Worm (Caenorhabditis elegans) whole organism, young adult: ENCODE measurements around the gene cdh-5.
A peak's percentile ranks its signal among the peaks of the same experiment; 100 is the strongest.

Source experiments
- B0261.1 ChIP-seq: sonication (generic microtip); optimal IDR thresholded peaks from 2 replicates; lab custom pipeline; 2016; ENCODE audit warnings: mild to moderate bottlenecking, missing genetic modification characterization, moderate library complexity, missing compliant biosample characterization
- C17E4.6 ChIP-seq: fragments of 200-800 bp; sonication (Bioruptor generic); IDR thresholded peaks from 2 replicates; pipeline ENCODE4 v1.3.6; 2022; ENCODE audit warnings: missing genetic modification reagents, missing genetic modification characterization, missing compliant biosample characterization
- F22D6.2 ChIP-seq: sonication (generic microtip); optimal IDR thresholded peaks from 2 replicates; lab custom pipeline; 2016; ENCODE audit warnings: mild to moderate bottlenecking, missing genetic modification characterization, missing compliant biosample characterization
- F49E8.2 ChIP-seq: sonication (generic microtip); optimal IDR thresholded peaks from 3 replicates; lab custom pipeline; 2017; ENCODE audit warnings: missing genetic modification characterization, mild to moderate bottlenecking, missing compliant biosample characterization, antibody characterized with exemption, moderate library complexity; ENCODE audit not compliant: insufficient read depth
- F55B11.4 ChIP-seq: sonication (generic microtip); optimal IDR thresholded peaks from 2 replicates; lab custom pipeline; 2016; ENCODE audit warnings: missing compliant biosample characterization, missing genetic modification characterization, borderline replicate concordance; ENCODE audit not compliant: insufficient read depth
- K12H6.12 ChIP-seq: fragments of 200-800 bp; sonication (Bioruptor generic); optimal IDR thresholded peaks from 2 replicates; lab custom pipeline; 2018; ENCODE audit warnings: mild to moderate bottlenecking, missing genetic modification characterization, missing compliant biosample characterization
- Y53G8AR.9 ChIP-seq: fragments of 200-800 bp; sonication (Bioruptor generic); conservative IDR thresholded peaks from 2 replicates; pipeline ENCODE4 v1.3.6; 2022; ENCODE audit warnings: missing genetic modification reagents, missing genetic modification characterization, missing compliant biosample characterization
- Y67H2A.10 ChIP-seq: fragments of 200-800 bp; sonication (Bioruptor generic); conservative IDR thresholded peaks from 2 replicates; pipeline ENCODE4 v1.3.6; 2022; ENCODE audit warnings: missing genetic modification reagents, missing genetic modification characterization, missing compliant biosample characterization
- Y79H2A.3 ChIP-seq: fragments of 200-800 bp; sonication (Bioruptor generic); conservative IDR thresholded peaks from 2 replicates; pipeline ENCODE4 v1.3.6; 2022; ENCODE audit warnings: missing genetic modification reagents, missing genetic modification characterization, missing compliant biosample characterization
- aptf-2 ChIP-seq: fragments of 200-800 bp; sonication (Bioruptor generic); conservative IDR thresholded peaks from 2 replicates; pipeline ENCODE4 v1.3.6; 2022; ENCODE audit warnings: missing genetic modification reagents, missing genetic modification characterization, missing compliant biosample characterization
- atf-7 ChIP-seq: sonication (generic microtip); optimal IDR thresholded peaks from 2 replicates; lab custom pipeline; 2017; ENCODE audit warnings: mild to moderate bottlenecking, missing genetic modification characterization, missing compliant biosample characterization
- attf-3 ChIP-seq: fragments of 200-800 bp; sonication (Bioruptor generic); conservative IDR thresholded peaks from 2 replicates; pipeline ENCODE4 v1.3.6; 2022; ENCODE audit warnings: missing genetic modification reagents, missing genetic modification characterization, missing compliant biosample characterization
- attf-5 ChIP-seq: fragments of 200-800 bp; sonication (Bioruptor generic); optimal IDR thresholded peaks from 2 replicates; lab custom pipeline; 2018; ENCODE audit warnings: mild to moderate bottlenecking, missing genetic modification characterization, missing compliant biosample characterization
- cebp-1 ChIP-seq, 2 experiments: fragments of 200-800 bp in 1 of 2; sonication (Bioruptor generic) in 1 of 2; sonication (generic microtip) in 1 of 2; IDR thresholded peaks in 1 of 2; optimal IDR thresholded peaks in 1 of 2; 2 replicates each; pipeline versions ENCODE4 v1.3.6 to Lab custom; 2017 to 2022; ENCODE audit warnings: missing compliant biosample characterization in 2 of 2, missing genetic modification characterization in 2 of 2, mild to moderate bottlenecking in 1 of 2, missing genetic modification reagents in 1 of 2, moderate library complexity in 1 of 2
- cebp-2 ChIP-seq: fragments of 200-800 bp; sonication (Bioruptor generic); IDR thresholded peaks from 2 replicates; pipeline ENCODE4 v1.3.6; 2022; ENCODE audit warnings: missing genetic modification characterization, missing compliant biosample characterization
- ceh-27 ChIP-seq: fragments of 200-800 bp; sonication (Bioruptor generic); optimal IDR thresholded peaks from 2 replicates; lab custom pipeline; 2018; ENCODE audit warnings: mild to moderate bottlenecking, missing genetic modification characterization, moderate library complexity, missing compliant biosample characterization
- chd-7 ChIP-seq: sonication (generic microtip); optimal IDR thresholded peaks from 2 replicates; lab custom pipeline; 2016; ENCODE audit warnings: mild to moderate bottlenecking, missing genetic modification characterization, moderate library complexity, missing compliant biosample characterization
- dox-1 ChIP-seq: fragments of 200-800 bp; sonication (Bioruptor generic); IDR thresholded peaks from 2 replicates; pipeline ENCODE4 v1.3.6; 2022; ENCODE audit warnings: missing genetic modification reagents, missing genetic modification characterization, missing compliant biosample characterization
- hmg-20 ChIP-seq: fragments of 200-800 bp; sonication (Bioruptor generic); IDR thresholded peaks from 2 replicates; pipeline ENCODE4 v1.3.6; 2022; ENCODE audit warnings: missing genetic modification reagents, missing genetic modification characterization, missing compliant biosample characterization
- hrde-1 ChIP-seq: sonication (generic microtip); optimal IDR thresholded peaks from 2 replicates; lab custom pipeline; 2016; ENCODE audit warnings: missing genetic modification characterization, mild to moderate bottlenecking, missing compliant biosample characterization, moderate library complexity, missing genotype, missing genetic modification reagents, borderline replicate concordance
- let-526 ChIP-seq: fragments of 200-800 bp; sonication (Bioruptor generic); IDR thresholded peaks from 2 replicates; pipeline ENCODE4 v1.3.6; 2022; ENCODE audit warnings: missing genetic modification reagents, missing genetic modification characterization, missing compliant biosample characterization
- let-607 ChIP-seq, 2 experiments: fragments of 200-800 bp in 1 of 2; sonication (Bioruptor generic) in 1 of 2; sonication (generic microtip) in 1 of 2; optimal IDR thresholded peaks; 2 replicates each; lab custom pipeline; 2016 to 2018; ENCODE audit warnings: mild to moderate bottlenecking in 2 of 2, missing compliant biosample characterization in 2 of 2, missing genetic modification characterization in 2 of 2, moderate library complexity in 2 of 2, missing genotype in 1 of 2
- lin-35 ChIP-seq, 3 experiments: fragments of 150-350 bp in 2 of 3; sonication (generic microtip) in 1 of 3; optimal IDR thresholded peaks; 2 replicates each; lab custom pipeline; 2014 to 2018; ENCODE audit warnings: missing biosample characterization in 3 of 3, missing genetic modification characterization in 3 of 3, missing genetic modification reagents in 3 of 3
- lin-54 ChIP-seq: fragments of 200-800 bp; sonication (Bioruptor generic); optimal IDR thresholded peaks from 2 replicates; lab custom pipeline; 2018; ENCODE audit warnings: mild to moderate bottlenecking, missing genetic modification characterization, missing compliant biosample characterization
- lir-1 ChIP-seq: fragments of 200-800 bp; sonication (Bioruptor generic); conservative IDR thresholded peaks from 2 replicates; pipeline ENCODE4 v1.3.6; 2022; ENCODE audit warnings: missing genetic modification reagents, missing genetic modification characterization, missing compliant biosample characterization
- lsl-1 ChIP-seq: fragments of 200-800 bp; sonication (Bioruptor generic); optimal IDR thresholded peaks from 2 replicates; lab custom pipeline; 2018; ENCODE audit warnings: mild to moderate bottlenecking, missing genetic modification characterization, moderate library complexity, missing compliant biosample characterization
- madf-10 ChIP-seq: sonication (generic microtip); optimal IDR thresholded peaks from 2 replicates; lab custom pipeline; 2016; ENCODE audit warnings: mild to moderate bottlenecking, missing genetic modification characterization, missing compliant biosample characterization
- madf-6 ChIP-seq: fragments of 200-800 bp; sonication (Bioruptor generic); IDR thresholded peaks from 2 replicates; pipeline ENCODE4 v1.3.6; 2022; ENCODE audit warnings: missing genetic modification reagents, missing genetic modification characterization, missing compliant biosample characterization
- madf-8 ChIP-seq: fragments of 200-800 bp; sonication (Bioruptor generic); conservative IDR thresholded peaks from 2 replicates; pipeline ENCODE4 v1.3.6; 2022; ENCODE audit warnings: missing genetic modification reagents, missing genetic modification characterization, missing compliant biosample characterization
- mcd-1 ChIP-seq: fragments of 200-800 bp; sonication (Bioruptor generic); IDR thresholded peaks from 2 replicates; pipeline ENCODE4 v1.3.6; 2022; ENCODE audit warnings: missing genetic modification reagents, missing genetic modification characterization, missing compliant biosample characterization
- mes-4 ChIP-seq: sonication (generic microtip); optimal IDR thresholded peaks from 2 replicates; lab custom pipeline; 2016; ENCODE audit warnings: missing genotype, missing genetic modification characterization, missing compliant biosample characterization
- nfya-2 ChIP-seq: fragments of 200-800 bp; sonication (Bioruptor generic); IDR thresholded peaks from 2 replicates; pipeline ENCODE4 v1.3.6; 2022; ENCODE audit warnings: missing genetic modification reagents, missing genetic modification characterization, missing compliant biosample characterization
- nfyb-1 ChIP-seq: fragments of 200-800 bp; sonication (Bioruptor generic); IDR thresholded peaks from 2 replicates; pipeline ENCODE4 v1.3.6; 2022; ENCODE audit warnings: missing genetic modification reagents, missing genetic modification characterization, missing compliant biosample characterization
- nhr-80 ChIP-seq: sonication (generic microtip); optimal IDR thresholded peaks from 2 replicates; lab custom pipeline; 2016; ENCODE audit warnings: missing genetic modification characterization, missing compliant biosample characterization
- pbrm-1 ChIP-seq: fragments of 200-800 bp; sonication (Bioruptor generic); IDR thresholded peaks from 2 replicates; pipeline ENCODE4 v1.3.6; 2022; ENCODE audit warnings: missing genetic modification reagents, missing genetic modification characterization, missing compliant biosample characterization
- pha-4 ChIP-seq: fragments of 150-350 bp; sonication (generic microtip); optimal IDR thresholded peaks from 2 replicates; lab custom pipeline; 2014; ENCODE audit warnings: missing biosample characterization, missing genetic modification reagents, missing genetic modification characterization
- rec-8 ChIP-seq, 2 experiments: sonication (generic microtip); optimal IDR thresholded peaks; 2 replicates each; lab custom pipeline; 2016; ENCODE audit warnings: mild to moderate bottlenecking in 2 of 2, missing genetic modification characterization in 2 of 2, missing genetic modification reagents in 2 of 2, missing genotype in 2 of 2, missing biosample characterization in 1 of 2, missing compliant biosample characterization in 1 of 2, moderate library complexity in 1 of 2
- rpc-1 ChIP-seq, 2 experiments: fragments of 150-350 bp in 1 of 2; sonication (generic microtip) in 1 of 2; optimal IDR thresholded peaks; 2 replicates each; lab custom pipeline; 2014 to 2018; ENCODE audit warnings: missing biosample characterization in 1 of 2, missing genetic modification characterization in 1 of 2, missing genetic modification reagents in 1 of 2, missing genotype in 1 of 2
- somi-1 ChIP-seq: fragments of 200-800 bp; sonication (Bioruptor generic); optimal IDR thresholded peaks from 2 replicates; lab custom pipeline; 2018; ENCODE audit warnings: mild to moderate bottlenecking, missing genetic modification characterization, missing compliant biosample characterization
- sptf-2 ChIP-seq: fragments of 200-800 bp; sonication (Bioruptor generic); optimal IDR thresholded peaks from 2 replicates; lab custom pipeline; 2018; ENCODE audit warnings: mild to moderate bottlenecking, missing genetic modification characterization, missing compliant biosample characterization
- unc-62 ChIP-seq: fragments of 150-350 bp; optimal IDR thresholded peaks from 2 replicates; lab custom pipeline; 2014; ENCODE audit warnings: missing biosample characterization, missing genetic modification reagents, missing genetic modification characterization
- zfh-2 ChIP-seq: fragments of 200-800 bp; sonication (Bioruptor generic); conservative IDR thresholded peaks from 2 replicates; pipeline ENCODE4 v1.3.6; 2022; ENCODE audit warnings: missing genetic modification reagents, missing genetic modification characterization, missing compliant biosample characterization
- ztf-25 ChIP-seq: fragments of 200-800 bp; sonication (Bioruptor generic); IDR thresholded peaks from 2 replicates; pipeline ENCODE4 v1.3.6; 2022; ENCODE audit warnings: missing genetic modification reagents, missing genetic modification characterization, missing compliant biosample characterization
- ztf-6 ChIP-seq: fragments of 200-800 bp; sonication (Bioruptor generic); IDR thresholded peaks from 2 replicates; pipeline ENCODE4 v1.3.6; 2022; ENCODE audit warnings: missing genetic modification reagents, missing genetic modification characterization, missing compliant biosample characterization

Gene cdh-5

ce11 chrIV:8629609-8630052 lies 39.1 kb upstream of the cdh-5 start (continued):
- TF ChIP-seq nfyb-1 (no peak), Y53G8AR.9 (GFP tag; lab: Robert Waterston, UW) (no peak), nhr-80 (tag; lab: Kevin White, UChicago) (no peak), somi-1 (GFP tag; lab: Kevin White, UChicago) (peak; percentile 4), lin-35 (GFP tag; optimal IDR thresholded peaks at IDR 0.05; lab: Kevin White, UChicago) (peak in 1 of 3 experiments; percentile 73), attf-3 (GFP tag; lab: Robert Waterston, UW) (no peak), pbrm-1 (no peak), mes-4 (no peak), ztf-25 (GFP tag; lab: Robert Waterston, UW) (no peak), lir-1 (no peak), dox-1 (no peak), Y67H2A.10 (GFP tag; lab: Robert Waterston, UW) (no peak), C17E4.6 (GFP tag; lab: Robert Waterston, UW) (no peak), hrde-1 (no peak), sptf-2 (no peak), mcd-1 (GFP tag; lab: Robert Waterston, UW) (0 out of 2 replicates have a peak, but pooled peaks have one; percentile 21), rec-8 (tag; optimal IDR thresholded peaks at IDR 0.05; lab: Kevin White, UChicago) (no peak), Y79H2A.3 (no peak), aptf-2 (GFP tag; lab: Robert Waterston, UW) (no peak), unc-62 (GFP tag; lab: Kevin White, UChicago) (no peak), cebp-2 (GFP tag; lab: Robert Waterston, UW) (no peak), lin-54 (GFP tag; lab: Kevin White, UChicago) (no peak), chd-7 (peak; percentile 53), nfya-2 (GFP tag; lab: Robert Waterston, UW) (no peak), madf-8 (GFP tag; lab: Robert Waterston, UW) (no peak), F49E8.2 (tag; lab: Kevin White, UChicago) (no peak), F22D6.2 (tag; lab: Kevin White, UChicago) (no peak), madf-6 (GFP tag; lab: Robert Waterston, UW) (no peak), rpc-1 (optimal IDR thresholded peaks at IDR 0.05; lab: Kevin White, UChicago) (no peak), rpc-1 (tag; optimal IDR thresholded peaks at IDR 0.05; lab: Kevin White, UChicago) (no peak), let-607 (tag; optimal IDR thresholded peaks at IDR 0.05; lab: Kevin White, UChicago) (no peak), K12H6.12 (tag; lab: Kevin White, UChicago) (peak; percentile 77), B0261.1 (tag; lab: Kevin White, UChicago) (no peak), let-526 (GFP tag; lab: Robert Waterston, UW) (no peak), ceh-27 (no peak), zfh-2 (GFP tag; lab: Robert Waterston, UW) (peak; percentile 81), madf-10 (tag; lab: Kevin White, UChicago) (no peak), cebp-1 (GFP tag; IDR thresholded peaks at IDR 0.05; lab: Robert Waterston, UW) (no peak), cebp-1 (tag; optimal IDR thresholded peaks at IDR 0.05; lab: Kevin White, UChicago) (peak; percentile 25), hmg-20 (no peak), ztf-6 (GFP tag; lab: Robert Waterston, UW) (no peak), attf-5 (GFP tag; lab: Kevin White, UChicago) (peak; percentile 23), F55B11.4 (tag; lab: Kevin White, UChicago) (no peak), atf-7 (no peak), pha-4 (tag; lab: Kevin White, UChicago) (no peak), lsl-1 (GFP tag; lab: Kevin White, UChicago) (no peak)
